Worm (Caenorhabditis elegans): ENCODE data around the gene F36H1.11.

Gene F36H1.11

DNA sequence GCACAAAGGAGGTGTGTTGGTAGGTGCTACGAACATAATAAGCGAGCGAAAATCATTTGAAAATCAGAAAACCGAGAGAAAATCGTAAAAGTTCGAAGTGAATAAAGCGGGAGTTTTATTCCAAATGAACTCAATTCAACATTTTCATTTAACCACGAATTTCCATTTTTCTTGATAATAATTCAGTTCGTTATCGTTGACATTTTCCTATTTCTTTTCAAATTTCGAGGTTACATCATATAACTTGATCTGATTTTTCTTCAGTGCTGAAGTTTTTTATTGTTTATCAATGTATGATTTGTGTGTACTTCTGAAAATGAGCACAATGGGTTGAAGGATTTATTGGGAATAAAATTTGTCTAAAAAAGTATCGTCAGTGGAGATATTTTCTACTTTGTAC lies 17.3 kb upstream of the F36H1.11 start:
- no peak for TF ChIP-seq K12H6.12 (tag; optimal IDR thresholded peaks at IDR 0.05)
- peak; percentile 87 for TF ChIP-seq nhr-80 (tag; optimal IDR thresholded peaks at IDR 0.05)

- no peak for TF ChIP-seq let-607 (tag; optimal IDR thresholded peaks at IDR 0.05)
- TF ChIP-seq mxl-1 (tag; optimal IDR thresholded peaks at IDR 0.05), result no peak
- TF ChIP-seq ztf-22 (GFP tag; optimal IDR thresholded peaks at IDR 0.05), result no peak
- TF ChIP-seq ztf-3 (GFP tag; optimal IDR thresholded peaks at IDR 0.05), result no peak
Observed at ce11 chrIV:11032288-11032687, 16.7 kb upstream of the F36H1.11 start, which contains the start of gene hrg-6. hrg-6 (plus strand) TSS chrIV:11032588.

- TF ChIP-seq lsl-1 (GFP tag; optimal IDR thresholded peaks at IDR 0.05) (peak; percentile 20), lin-54 (GFP tag; optimal IDR thresholded peaks at IDR 0.05) (peak; percentile 20), lin-35 (GFP tag; optimal IDR thresholded peaks at IDR 0.05) (peak in 1 of 3 experiments; percentile 50), rec-8 (tag; optimal IDR thresholded peaks at IDR 0.05) (no peak), let-607 (tag; optimal IDR thresholded peaks at IDR 0.05) (peak; percentile 67 to 79), hmg-1.2 (GFP tag; IDR thresholded peaks at IDR 0.05) (peak; percentile 46; the same call in 1 of the 2 replicates), Y56A3A.18 (GFP tag; IDR thresholded peaks at IDR 0.05) (no peak), hlh-12 (tag; optimal IDR thresholded peaks at IDR 0.05) (no peak), dox-1 (GFP tag; IDR thresholded peaks at IDR 0.05) (peak; percentile 60), snpc-4 (GFP tag; optimal IDR thresholded peaks at IDR 0.05) (no peak), snpc-4 (tag; optimal IDR thresholded peaks at IDR 0.05) (peak in 1 of 4 experiments; percentile 2), mcd-1 (GFP tag; IDR thresholded peaks at IDR 0.05) (peak; percentile 54), madf-10 (tag; optimal IDR thresholded peaks at IDR 0.05) (no peak), ztf-18 (tag; optimal IDR thresholded peaks at IDR 0.05) (peak; percentile 91), nhr-80 (tag; optimal IDR thresholded peaks at IDR 0.05) (peak; percentile 48), cebp-1 (GFP tag; IDR thresholded peaks at IDR 0.05) (no peak), cebp-1 (tag; optimal IDR thresholded peaks at IDR 0.05) (peak; percentile 47), lin-40 (tag; optimal IDR thresholded peaks at IDR 0.05) (peak; percentile 56)
Observed at ce11 chrIV:11036222-11036621, 12.7 kb upstream of the F36H1.11 start, which contains the start of gene fkb-1. fkb-1 (plus strand) TSS chrIV:11036582.

ce11 chrIV:11037118-11037719 lies 11.8 kb upstream of the F36H1.11 start:
- TF ChIP-seq Y53F4B.3 (GFP tag; IDR thresholded peaks at IDR 0.05) (no peak), sdz-38 (tag; optimal IDR thresholded peaks at IDR 0.05) (no peak), nhr-80 (tag; optimal IDR thresholded peaks at IDR 0.05) (peak; percentile 67), Y56A3A.18 (GFP tag; IDR thresholded peaks at IDR 0.05) (no peak), let-526 (GFP tag; IDR thresholded peaks at IDR 0.05) (no peak), Y79H2A.3 (GFP tag; conservative IDR thresholded peaks at IDR 0.05) (no peak), nfya-1 (tag; optimal IDR thresholded peaks at IDR 0.05; ENCODE audit: borderline replicate concordance, insufficient read depth) (no peak), F52B5.7 (tag; optimal IDR thresholded peaks at IDR 0.05) (no peak), F57A8.1 (GFP tag; optimal IDR thresholded peaks at IDR 0.05) (no peak), rcor-1 (GFP tag; IDR thresholded peaks at IDR 0.05) (no peak), athp-1 (tag; optimal IDR thresholded peaks at IDR 0.05) (peak; percentile 16), egrh-3 (GFP tag; IDR thresholded peaks at IDR 0.05) (no peak), him-1 (tag; optimal IDR thresholded peaks at IDR 0.05) (no peak), hmg-20 (GFP tag; IDR thresholded peaks at IDR 0.05) (no peak), fkh-3 (tag; optimal IDR thresholded peaks at IDR 0.05) (no peak), tbx-9 (tag; optimal IDR thresholded peaks at IDR 0.05; ENCODE audit: borderline replicate concordance) (no peak), ceh-27 (GFP tag; optimal IDR thresholded peaks at IDR 0.05) (no peak), mcd-1 (GFP tag; IDR thresholded peaks at IDR 0.05) (no peak), ztf-18 (tag; optimal IDR thresholded peaks at IDR 0.05) (peak; percentile 7), bed-2 (GFP tag; IDR thresholded peaks at IDR 0.05) (no peak), ekl-4 (GFP tag; IDR thresholded peaks at IDR 0.05) (0 out of 2 replicates have a peak, but pooled peaks have one; percentile 16), lsy-27 (tag; optimal IDR thresholded peaks at IDR 0.05; ENCODE audit: borderline replicate concordance, insufficient read depth) (no peak), T07F8.4 (tag; optimal IDR thresholded peaks at IDR 0.05) (no peak), B0336.3 (GFP tag; IDR thresholded peaks at IDR 0.05) (peak; percentile 71), atf-7 (tag; optimal IDR thresholded peaks at IDR 0.05) (peak; percentile 16)

All from whole organism, young adult.